Fruit fly (Drosophila melanogaster) whole organism, prepupa: ENCODE results near the gene CG3434.

Source experiments
- CG10631 ChIP-seq: fragments of 200-800 bp; sonication (Bioruptor generic); optimal IDR thresholded peaks from 2 replicates; lab custom pipeline; 2016; ENCODE audit warnings: missing biosample characterization, missing genetic modification characterization
- CG10669 ChIP-seq: fragments of 200-800 bp; sonication (Bioruptor generic); optimal IDR thresholded peaks from 3 replicates; lab custom pipeline; 2018; ENCODE audit warnings: missing biosample characterization, mild to moderate bottlenecking, missing genetic modification characterization, moderate library complexity
- CG11294 ChIP-seq: fragments of 200-800 bp; sonication (Bioruptor generic); IDR thresholded peaks from 2 replicates; pipeline ENCODE4 v1.3.6; 2022; ENCODE audit warnings: missing biosample characterization, missing genetic modification characterization
- CG11762 ChIP-seq: fragments of 200-800 bp; sonication (Bioruptor generic); optimal IDR thresholded peaks from 3 replicates; lab custom pipeline; 2016; ENCODE audit warnings: missing biosample characterization, missing genetic modification characterization; ENCODE audit not compliant: insufficient read depth
- CG11902 ChIP-seq: fragments of 200-800 bp; sonication (Bioruptor generic); optimal IDR thresholded peaks from 3 replicates; lab custom pipeline; 2016; ENCODE audit warnings: missing biosample characterization, missing genetic modification characterization
- CG15336 ChIP-seq: fragments of 200-800 bp; sonication (Bioruptor generic); IDR thresholded peaks from 2 replicates; pipeline ENCODE4 v1.3.6; 2022; ENCODE audit warnings: missing biosample characterization, missing genetic modification characterization
- CG1621 ChIP-seq: fragments of 200-800 bp; sonication (Bioruptor generic); optimal IDR thresholded peaks from 3 replicates; lab custom pipeline; 2018; ENCODE audit warnings: missing biosample characterization, mild to moderate bottlenecking, missing genetic modification characterization
- CG16779 ChIP-seq: fragments of 200-800 bp; sonication (Bioruptor generic); optimal IDR thresholded peaks from 3 replicates; lab custom pipeline; 2017; ENCODE audit warnings: missing biosample characterization, mild to moderate bottlenecking, missing genetic modification characterization
- CG3032 ChIP-seq: fragments of 200-800 bp; optimal IDR thresholded peaks from 2 replicates; lab custom pipeline; 2019; ENCODE audit warnings: missing biosample characterization, mild to moderate bottlenecking, missing genetic modification characterization, moderate library complexity
- CG31627 ChIP-seq: fragments of 200-800 bp; sonication (Bioruptor generic); optimal IDR thresholded peaks from 3 replicates; lab custom pipeline; 2016; ENCODE audit warnings: missing biosample characterization, missing genetic modification characterization
- CG32006 ChIP-seq: fragments of 200-800 bp; sonication (Bioruptor generic); optimal IDR thresholded peaks from 3 replicates; lab custom pipeline; 2017; ENCODE audit warnings: missing biosample characterization, mild to moderate bottlenecking, missing genetic modification characterization
- CG34406 ChIP-seq: fragments of 200-800 bp; sonication (Bioruptor generic); optimal IDR thresholded peaks from 3 replicates; lab custom pipeline; 2016; ENCODE audit warnings: missing biosample characterization, missing genetic modification characterization
- CG3919 ChIP-seq: fragments of 200-800 bp; sonication (Bioruptor generic); optimal IDR thresholded peaks from 3 replicates; lab custom pipeline; 2016; ENCODE audit warnings: missing biosample characterization, missing genetic modification characterization
- CG4318 ChIP-seq: fragments of 200-800 bp; sonication (Bioruptor generic); optimal IDR thresholded peaks from 3 replicates; lab custom pipeline; 2017; ENCODE audit warnings: missing biosample characterization, mild to moderate bottlenecking, missing genetic modification characterization
- CG6163 ChIP-seq: fragments of 200-800 bp; sonication (Bioruptor generic); IDR thresholded peaks from 3 replicates; pipeline ENCODE4 v1.3.6; 2022; ENCODE audit warnings: missing biosample characterization, missing genetic modification characterization
- CG6276 ChIP-seq: fragments of 200-800 bp; sonication (Bioruptor generic); optimal IDR thresholded peaks from 2 replicates; lab custom pipeline; 2017; ENCODE audit warnings: missing biosample characterization, mild to moderate bottlenecking, missing genetic modification characterization
- CG6792 ChIP-seq: fragments of 200-800 bp; sonication (Bioruptor generic); optimal IDR thresholded peaks from 3 replicates; lab custom pipeline; 2016; ENCODE audit warnings: missing biosample characterization, missing genetic modification characterization
- CG6808 ChIP-seq: fragments of 200-800 bp; sonication (Bioruptor generic); optimal IDR thresholded peaks from 3 replicates; lab custom pipeline; 2017; ENCODE audit warnings: missing biosample characterization, missing genetic modification characterization, mild to moderate bottlenecking, moderate library complexity, missing genetic modification reagents
- CG6854 ChIP-seq: fragments of 200-800 bp; sonication (Bioruptor generic); optimal IDR thresholded peaks from 2 replicates; lab custom pipeline; 2017; ENCODE audit warnings: missing biosample characterization, mild to moderate bottlenecking, missing genetic modification characterization
- CG7368 ChIP-seq: fragments of 200-800 bp; sonication (Bioruptor generic); optimal IDR thresholded peaks from 3 replicates; lab custom pipeline; 2016; ENCODE audit warnings: missing biosample characterization, missing genetic modification characterization
- CG8119 ChIP-seq: fragments of 200-800 bp; sonication (Bioruptor generic); IDR thresholded peaks from 3 replicates; pipeline ENCODE4 v1.3.6; 2022; ENCODE audit warnings: missing biosample characterization, missing genetic modification characterization
- CG8319 ChIP-seq: fragments of 200-800 bp; sonication (Bioruptor generic); optimal IDR thresholded peaks from 3 replicates; lab custom pipeline; 2016; ENCODE audit warnings: missing biosample characterization, missing genetic modification characterization
- CG8632 ChIP-seq: fragments of 200-800 bp; sonication (Bioruptor generic); optimal IDR thresholded peaks from 3 replicates; lab custom pipeline; 2016; ENCODE audit warnings: missing biosample characterization, missing genetic modification characterization
- CG9139 ChIP-seq: fragments of 200-800 bp; sonication (Bioruptor generic); optimal IDR thresholded peaks from 3 replicates; lab custom pipeline; 2017; ENCODE audit warnings: missing biosample characterization, mild to moderate bottlenecking, missing genetic modification characterization
- Eip78C ChIP-seq: fragments of 200-800 bp; sonication (Bioruptor generic); peaks from one replicate; lab custom pipeline; 2016; ENCODE audit warnings: missing biosample characterization, missing genetic modification characterization
- Eip93F ChIP-seq: fragments of 200-800 bp; sonication (Bioruptor generic); optimal IDR thresholded peaks from 2 replicates; lab custom pipeline; 2016; ENCODE audit warnings: missing biosample characterization, mild to moderate bottlenecking, missing genetic modification characterization
- Ets21C ChIP-seq: fragments of 200-800 bp; sonication (Bioruptor generic); optimal IDR thresholded peaks from 3 replicates; lab custom pipeline; 2016; ENCODE audit warnings: missing biosample characterization, missing genetic modification characterization
- Ets96B ChIP-seq: fragments of 200-800 bp; optimal IDR thresholded peaks from 2 replicates; lab custom pipeline; 2019; ENCODE audit warnings: missing biosample characterization, mild to moderate bottlenecking, missing genetic modification characterization, moderate library complexity
- Gug ChIP-seq: fragments of 200-800 bp; sonication (Bioruptor generic); IDR thresholded peaks from 2 replicates; pipeline ENCODE4 v1.3.6; 2022; ENCODE audit warnings: missing biosample characterization, missing genetic modification characterization
- Hr38 ChIP-seq: sonication (Bioruptor generic); optimal IDR thresholded peaks from 2 replicates; lab custom pipeline; 2016; ENCODE audit warnings: missing biosample characterization, missing genetic modification characterization
- Hr39 ChIP-seq: fragments of 200-800 bp; sonication (Bioruptor generic); optimal IDR thresholded peaks from 2 replicates; lab custom pipeline; 2016; ENCODE audit warnings: missing biosample characterization, missing genetic modification characterization
- Hr4 ChIP-seq: fragments of 200-800 bp; sonication (Bioruptor generic); optimal IDR thresholded peaks from 3 replicates; lab custom pipeline; 2016; ENCODE audit warnings: missing biosample characterization, missing genetic modification characterization
- Lpt ChIP-seq: fragments of 200-800 bp; sonication (Bioruptor generic); optimal IDR thresholded peaks from 3 replicates; lab custom pipeline; 2016; ENCODE audit warnings: missing biosample characterization, missing genetic modification characterization
- Met ChIP-seq: fragments of 200-800 bp; sonication (Bioruptor generic); optimal IDR thresholded peaks from 3 replicates; lab custom pipeline; 2016; ENCODE audit warnings: missing biosample characterization, missing genetic modification characterization
- OdsH ChIP-seq: fragments of 200-800 bp; sonication (Bioruptor generic); optimal IDR thresholded peaks from 3 replicates; lab custom pipeline; 2016; ENCODE audit warnings: missing biosample characterization, missing genetic modification characterization
- Smox ChIP-seq: fragments of 200-800 bp; sonication (Bioruptor generic); optimal IDR thresholded peaks from 3 replicates; lab custom pipeline; 2016; ENCODE audit warnings: missing biosample characterization, missing genetic modification characterization
- Sox102F ChIP-seq: fragments of 200-800 bp; sonication (Bioruptor generic); optimal IDR thresholded peaks from 2 replicates; lab custom pipeline; 2016; ENCODE audit warnings: missing biosample characterization, mild to moderate bottlenecking, missing genetic modification characterization
- Sox14 ChIP-seq: fragments of 200-800 bp; sonication (Bioruptor generic); optimal IDR thresholded peaks from 3 replicates; lab custom pipeline; 2016; ENCODE audit warnings: missing biosample characterization, missing genetic modification characterization
- Sox15 ChIP-seq: fragments of 200-800 bp; sonication (Bioruptor generic); optimal IDR thresholded peaks from 3 replicates; lab custom pipeline; 2016; ENCODE audit warnings: missing biosample characterization, missing genetic modification characterization
- dac ChIP-seq: fragments of 200-800 bp; sonication (Bioruptor generic); optimal IDR thresholded peaks from 2 replicates; lab custom pipeline; 2017; ENCODE audit warnings: missing biosample characterization, mild to moderate bottlenecking, missing genetic modification characterization
- dsx ChIP-seq: fragments of 200-800 bp; optimal IDR thresholded peaks from 3 replicates; lab custom pipeline; 2019; ENCODE audit warnings: missing biosample characterization, mild to moderate bottlenecking, missing genetic modification characterization, moderate library complexity; ENCODE audit not compliant: poor library complexity, severe bottlenecking
- eg ChIP-seq: fragments of 200-800 bp; sonication (Bioruptor generic); IDR thresholded peaks from 3 replicates; pipeline ENCODE4 v1.3.6; 2022; ENCODE audit warnings: missing biosample characterization, missing genetic modification characterization
- esn ChIP-seq: fragments of 200-800 bp; sonication (Bioruptor generic); optimal IDR thresholded peaks from 2 replicates; lab custom pipeline; 2016; ENCODE audit warnings: missing biosample characterization, mild to moderate bottlenecking, missing genetic modification characterization, moderate library complexity
- fd59A ChIP-seq: fragments of 200-800 bp; sonication (Bioruptor generic); optimal IDR thresholded peaks from 2 replicates; lab custom pipeline; 2017; ENCODE audit warnings: missing biosample characterization, mild to moderate bottlenecking, missing genetic modification characterization, missing genetic modification reagents
- fd85E ChIP-seq: fragments of 200-800 bp; sonication (Bioruptor generic); optimal IDR thresholded peaks from 3 replicates; lab custom pipeline; 2016; ENCODE audit warnings: missing biosample characterization, missing genetic modification characterization
- lz ChIP-seq: fragments of 200-800 bp; sonication (Bioruptor generic); optimal IDR thresholded peaks from 3 replicates; lab custom pipeline; 2016; ENCODE audit warnings: missing biosample characterization, missing genetic modification characterization
- net ChIP-seq: fragments of 200-800 bp; sonication (Bioruptor generic); optimal IDR thresholded peaks from 3 replicates; lab custom pipeline; 2016; ENCODE audit warnings: missing biosample characterization, missing genetic modification characterization
- pdm3 ChIP-seq: fragments of 200-800 bp; sonication (Bioruptor generic); optimal IDR thresholded peaks from 3 replicates; lab custom pipeline; 2016; ENCODE audit warnings: missing biosample characterization, missing genetic modification characterization
- salr ChIP-seq, 2 experiments: fragments of 200-800 bp; sonication (Bioruptor generic); optimal IDR thresholded peaks; 3 replicates each; lab custom pipeline; 2016 to 2018; ENCODE audit warnings: missing biosample characterization in 2 of 2, missing genetic modification characterization in 2 of 2, mild to moderate bottlenecking in 1 of 2
- spab ChIP-seq: fragments of 200-800 bp; sonication (Bioruptor generic); optimal IDR thresholded peaks from 2 replicates; lab custom pipeline; 2017; ENCODE audit warnings: missing biosample characterization, mild to moderate bottlenecking, missing genetic modification characterization, missing genetic modification reagents
- svp ChIP-seq: fragments of 200-800 bp; sonication (Bioruptor generic); peaks from one replicate; lab custom pipeline; 2016; ENCODE audit warnings: missing biosample characterization, missing genetic modification characterization
- topi ChIP-seq: fragments of 200-800 bp; sonication (Bioruptor generic); optimal IDR thresholded peaks from 3 replicates; lab custom pipeline; 2016; ENCODE audit warnings: missing biosample characterization, missing genetic modification characterization
- vri ChIP-seq: fragments of 200-800 bp; sonication (Bioruptor generic); optimal IDR thresholded peaks from 3 replicates; lab custom pipeline; 2016; ENCODE audit warnings: missing biosample characterization, mild to moderate bottlenecking, missing genetic modification characterization

CG3434 gene

DNA sequence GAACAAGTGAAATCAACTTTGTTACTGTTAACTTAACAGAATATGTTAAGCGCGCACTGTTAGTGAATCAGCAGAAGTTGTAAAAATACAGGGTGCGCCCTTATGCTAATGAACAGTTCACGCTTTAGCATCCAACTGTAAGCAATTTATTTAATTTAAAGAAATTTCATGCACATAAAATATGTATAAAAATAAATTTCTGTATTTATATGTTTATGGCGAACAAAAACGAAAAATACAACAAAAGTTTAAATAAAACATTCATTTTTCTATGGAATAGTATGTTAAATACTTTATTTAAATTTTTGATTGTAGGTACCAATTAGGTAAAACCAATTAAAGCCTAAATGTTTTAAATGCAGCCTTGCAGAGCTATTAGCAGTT is 36.1 kb downstream of the CG3434 start:
- peak; percentile 6 for TF ChIP-seq dsx (GFP tag; lab: Kevin White, UChicago)
- peak; percentile 12 for TF ChIP-seq net (GFP tag; lab: Kevin White, UChicago)
- TF ChIP-seq Lpt (GFP tag; lab: Kevin White, UChicago) = no peak
- TF ChIP-seq svp (GFP tag; lab: Kevin White, UChicago) = peak; percentile 75
- TF ChIP-seq fd85E (GFP tag; lab: Kevin White, UChicago) = no peak
- TF ChIP-seq Sox14 (GFP tag; lab: Kevin White, UChicago) = peak; percentile 7
- no peak for TF ChIP-seq CG10669
- no peak for TF ChIP-seq Hr39
- TF ChIP-seq pdm3 (GFP tag; lab: Kevin White, UChicago) = peak; percentile 10
- no peak for TF ChIP-seq CG1621 (tag; lab: Kevin White, UChicago)
- peak; percentile 27 for TF ChIP-seq CG34406
- no peak for TF ChIP-seq vri
- TF ChIP-seq CG6163 (GFP tag; lab: Robert Waterston, UW) = peak; percentile 11; the same call in 1 of the 3 replicates
- TF ChIP-seq CG3032 (tag; lab: Kevin White, UChicago) = peak; percentile 2
- TF ChIP-seq Eip78C = peak; percentile 84
- TF ChIP-seq CG11902 (GFP tag; lab: Kevin White, UChicago) = no peak
- peak; percentile 40 for TF ChIP-seq Met (GFP tag; lab: Kevin White, UChicago)
- TF ChIP-seq CG15336 (GFP tag; lab: Robert Waterston, UW) = peak; percentile 58; the same call in 1 of the 2 replicates
- peak; percentile 4 for TF ChIP-seq CG8632 (GFP tag; lab: Kevin White, UChicago)
- no peak for TF ChIP-seq fd59A (GFP tag; lab: Kevin White, UChicago)
- no peak for TF ChIP-seq CG10631 (GFP tag; lab: Kevin White, UChicago)
- peak; percentile 40 for TF ChIP-seq Smox
- TF ChIP-seq CG9139 (GFP tag; lab: Kevin White, UChicago) = no peak
- no peak for TF ChIP-seq CG8319
- peak; percentile 13 for TF ChIP-seq CG6792 (GFP tag; lab: Kevin White, UChicago)
- no peak for TF ChIP-seq lz (GFP tag; lab: Kevin White, UChicago)
- TF ChIP-seq CG16779 (tag; lab: Kevin White, UChicago) = no peak
- peak; percentile 44; the same call in 2 of the 3 replicates for TF ChIP-seq CG8119 (GFP tag; lab: Robert Waterston, UW)
- no peak for TF ChIP-seq CG4318
- TF ChIP-seq esn (GFP tag; lab: Kevin White, UChicago) = peak; percentile 47
- no peak for TF ChIP-seq spab (GFP tag; lab: Kevin White, UChicago)
- peak; percentile 24 for TF ChIP-seq CG6276 (GFP tag; lab: Kevin White, UChicago)
- no peak for TF ChIP-seq Ets21C (GFP tag; lab: Kevin White, UChicago)
- no peak for TF ChIP-seq Hr38 (GFP tag; lab: Kevin White, UChicago)
- no peak for TF ChIP-seq CG31627 (GFP tag; lab: Kevin White, UChicago)
- no peak for TF ChIP-seq CG6808 (GFP tag; lab: Kevin White, UChicago)
- TF ChIP-seq CG3919 (GFP tag; lab: Kevin White, UChicago) = peak; percentile 28
- no peak for TF ChIP-seq Eip93F (GFP tag; lab: Kevin White, UChicago)
- no peak for TF ChIP-seq topi (GFP tag; lab: Kevin White, UChicago)
- TF ChIP-seq Sox102F = peak; percentile 31
- no peak for TF ChIP-seq CG6854
- TF ChIP-seq CG11762 (GFP tag; lab: Kevin White, UChicago) = no peak
- no peak for TF ChIP-seq eg
- TF ChIP-seq CG11294 = no peak
- TF ChIP-seq Sox15 = no peak
- peak; percentile 35 for TF ChIP-seq OdsH (GFP tag; lab: Kevin White, UChicago)
- TF ChIP-seq CG32006 (GFP tag; lab: Kevin White, UChicago) = peak; percentile 28
- no peak for TF ChIP-seq salr (GFP tag; optimal IDR thresholded peaks at IDR 0.05; lab: Kevin White, UChicago)
- no peak for TF ChIP-seq dac (GFP tag; lab: Kevin White, UChicago)
- TF ChIP-seq Gug = no peak
- peak; percentile 22 for TF ChIP-seq Ets96B (tag; lab: Kevin White, UChicago)
- TF ChIP-seq Hr4 (GFP tag; lab: Kevin White, UChicago) = peak; percentile 64
- no peak for TF ChIP-seq CG7368 (GFP tag; lab: Kevin White, UChicago)
